Worm (Caenorhabditis elegans) whole organism, L1 larva: ENCODE results near the gene Y54F10BM.12.
A peak's percentile ranks its signal among the peaks of the same experiment; 100 is the strongest.

Experiments used
- C04F5.9 ChIP-seq: sonication (generic microtip); optimal IDR thresholded peaks from 2 replicates; lab custom pipeline; 2016; ENCODE audit warnings: missing genetic modification characterization, missing compliant biosample characterization
- C16A3.4 ChIP-seq: fragments of 150-350 bp; optimal IDR thresholded peaks from 2 replicates; lab custom pipeline; 2014; ENCODE audit warnings: missing biosample characterization, missing genetic modification characterization
- dsc-1 ChIP-seq: sonication (generic microtip); optimal IDR thresholded peaks from 2 replicates; lab custom pipeline; 2016; ENCODE audit warnings: mild to moderate bottlenecking, missing genetic modification characterization, missing compliant biosample characterization
- efl-1 ChIP-seq, 4 experiments: fragments of 150-350 bp; optimal IDR thresholded peaks in 3 of 4; peaks in 1 of 4; 1 replicate in 1 of 4; 2 replicates in 3 of 4; lab custom pipeline; 2014; ENCODE audit warnings: missing biosample characterization in 2 of 4, missing genetic modification characterization in 2 of 4, missing genetic modification reagents in 2 of 4
- elt-3 ChIP-seq, 6 experiments: fragments of 150-350 bp in 1 of 6; sonication (generic microtip); optimal IDR thresholded peaks; 2 replicates each; lab custom pipeline; 2017 to 2018; ENCODE audit warnings: missing biosample characterization in 6 of 6, missing genetic modification characterization in 6 of 6, inconsistent platforms in 1 of 6
- fos-1 ChIP-seq: fragments of 150-350 bp; optimal IDR thresholded peaks from 2 replicates; lab custom pipeline; 2014; ENCODE audit warnings: missing biosample characterization, missing genetic modification characterization
- lin-35 ChIP-seq, 2 experiments: fragments of 150-350 bp; optimal IDR thresholded peaks; 2 replicates each; lab custom pipeline; 2014; ENCODE audit warnings: missing biosample characterization in 2 of 2, missing genetic modification characterization in 2 of 2, missing genetic modification reagents in 2 of 2
- lin-39 ChIP-seq: fragments of 150-350 bp; optimal IDR thresholded peaks from 2 replicates; lab custom pipeline; 2014; ENCODE audit warnings: missing biosample characterization, missing genetic modification reagents, missing genetic modification characterization
- lir-3 ChIP-seq: sonication (generic microtip); optimal IDR thresholded peaks from 2 replicates; lab custom pipeline; 2016; ENCODE audit warnings: mild to moderate bottlenecking, missing genetic modification characterization, moderate library complexity, missing compliant biosample characterization; ENCODE audit not compliant: poor library complexity
- nhr-20 ChIP-seq: sonication (generic microtip); optimal IDR thresholded peaks from 2 replicates; lab custom pipeline; 2016; ENCODE audit warnings: mild to moderate bottlenecking, missing genetic modification characterization, missing compliant biosample characterization
- nhr-28 ChIP-seq: fragments of 150-350 bp; optimal IDR thresholded peaks from 2 replicates; lab custom pipeline; 2014; ENCODE audit warnings: missing biosample characterization, missing genetic modification characterization
- nhr-71 ChIP-seq: sonication (generic microtip); optimal IDR thresholded peaks from 2 replicates; lab custom pipeline; 2016; ENCODE audit warnings: mild to moderate bottlenecking, missing genetic modification characterization, moderate library complexity, missing compliant biosample characterization
- nhr-84 ChIP-seq: sonication (generic microtip); optimal IDR thresholded peaks from 2 replicates; lab custom pipeline; 2017; ENCODE audit warnings: missing biosample characterization, missing genetic modification characterization
- nhr-85 ChIP-seq: sonication (generic microtip); peaks from one replicate; lab custom pipeline; 2016; ENCODE audit warnings: missing genetic modification characterization, inconsistent platforms, missing compliant biosample characterization
- nhr-90 ChIP-seq: sonication (generic microtip); optimal IDR thresholded peaks from 2 replicates; lab custom pipeline; 2016; ENCODE audit warnings: mild to moderate bottlenecking, missing genetic modification characterization, missing compliant biosample characterization; ENCODE audit not compliant: poor library complexity
- skn-1 ChIP-seq: fragments of 150-350 bp; optimal IDR thresholded peaks from 2 replicates; lab custom pipeline; 2014; ENCODE audit warnings: missing biosample characterization, missing genetic modification characterization
- snpc-4 ChIP-seq: fragments of 150-350 bp; optimal IDR thresholded peaks from 2 replicates; lab custom pipeline; 2014; ENCODE audit warnings: missing biosample characterization, missing genetic modification characterization
- snu-23 ChIP-seq: sonication (generic microtip); optimal IDR thresholded peaks from 2 replicates; lab custom pipeline; 2016; ENCODE audit warnings: missing genetic modification characterization, missing compliant biosample characterization

The Y54F10BM.12 gene

ce11 chrIII:2280569-2280968, 48.9 kb downstream of the Y54F10BM.12 start, which contains the start of gene Y54F10BM.22:
TSS of gene Y54F10BM.22 (plus strand) at chrIII:2280899.
- TF ChIP-seq elt-3 (tag; optimal IDR thresholded peaks at IDR 0.05; lab: Kevin White, UChicago) = peak in 2 of 6 experiments; percentile 41 to 83
- TF ChIP-seq nhr-85 = peak; percentile 82
- no peak for TF ChIP-seq dsc-1
- peak; percentile 0 for TF ChIP-seq snu-23 (GFP tag; lab: Kevin White, UChicago)
- no peak for TF ChIP-seq nhr-84 (tag; lab: Kevin White, UChicago)
- TF ChIP-seq lin-35 (GFP tag; optimal IDR thresholded peaks at IDR 0.05; lab: Kevin White, UChicago) = peak in 1 of 2 experiments; percentile 10
- no peak for TF ChIP-seq C16A3.4 (tag; lab: Kevin White, UChicago)
- peak; percentile 28 for TF ChIP-seq nhr-90 (tag; lab: Kevin White, UChicago)
- no peak for TF ChIP-seq snpc-4 (tag; lab: Kevin White, UChicago)
- TF ChIP-seq nhr-28 (tag; lab: Kevin White, UChicago) = no peak
- no peak for TF ChIP-seq efl-1 (optimal IDR thresholded peaks at IDR 0.05; lab: Kevin White, UChicago)
- TF ChIP-seq efl-1 (GFP tag; optimal IDR thresholded peaks at IDR 0.05 in 1 of 2; lab: Kevin White, UChicago) = peak in 1 of 2 experiments; percentile 64
- peak; percentile 30 for TF ChIP-seq nhr-20 (tag; lab: Kevin White, UChicago)
- TF ChIP-seq C04F5.9 (tag; lab: Kevin White, UChicago) = no peak

- TF ChIP-seq nhr-20 (tag; lab: Kevin White, UChicago) = no peak
- no peak for TF ChIP-seq nhr-71 (tag; lab: Kevin White, UChicago)
- TF ChIP-seq lin-39 (tag; lab: Kevin White, UChicago) = no peak
- TF ChIP-seq skn-1 (tag; lab: Kevin White, UChicago) = no peak
- TF ChIP-seq lir-3 (tag; lab: Kevin White, UChicago) = no peak
- no peak for TF ChIP-seq fos-1 (tag; lab: Kevin White, UChicago)
These were observed 50.0 kb downstream of the Y54F10BM.12 start, which contains the start of gene Y54F10BM.23 for ce11 chrIII:2279457-2279856. TSS of gene Y54F10BM.23 (minus strand) at chrIII:2279557.
